Worm (Caenorhabditis elegans): ENCODE data around the gene F35D11.3.

DNA sequence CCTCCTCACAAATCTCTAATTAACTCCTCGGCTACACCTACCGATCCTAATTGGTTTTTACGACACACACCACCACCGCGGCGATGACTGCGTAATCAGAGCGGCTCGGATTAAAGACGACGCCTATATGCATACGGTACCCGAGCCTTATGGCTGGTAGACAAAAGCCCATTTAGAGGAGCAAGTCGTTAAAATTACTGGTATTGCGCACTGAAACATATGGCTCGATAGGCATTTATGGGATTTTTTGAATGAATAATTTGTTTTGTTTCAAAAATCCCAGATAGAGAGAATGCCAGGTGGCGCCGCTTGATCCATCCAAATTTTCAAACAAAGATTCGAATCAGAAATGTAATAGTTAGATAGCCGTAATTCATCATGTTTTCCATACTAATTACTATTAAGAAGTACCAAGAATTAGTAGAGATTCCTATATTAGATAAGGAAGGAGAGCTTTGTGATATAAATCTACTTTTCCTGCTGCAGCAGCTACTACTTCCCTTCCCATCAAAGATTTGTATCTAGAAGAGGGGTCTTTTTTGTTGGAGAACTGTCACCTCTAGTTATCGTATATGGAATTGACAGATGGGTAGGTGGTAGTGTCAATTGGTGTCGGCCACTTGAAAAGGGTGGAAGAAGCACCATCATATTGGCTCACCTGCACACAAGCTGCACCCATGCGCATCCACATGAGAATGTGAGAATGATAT is 24.8 kb upstream of the F35D11.3 start:
- no peak for TF ChIP-seq unc-86 (tag; optimal IDR thresholded peaks at IDR 0.05)
- no peak for TF ChIP-seq dve-1 (tag; optimal IDR thresholded peaks at IDR 0.05)
- TF ChIP-seq nhr-11 (tag; optimal IDR thresholded peaks at IDR 0.05), result no peak
- no peak for TF ChIP-seq unc-3 (GFP tag; conservative IDR thresholded peaks at IDR 0.05)
- TF ChIP-seq unc-3 (tag; optimal IDR thresholded peaks at IDR 0.05), result no peak
- no peak for TF ChIP-seq elt-2 (tag; optimal IDR thresholded peaks at IDR 0.05)

All from whole organism, late embryonic.